Fruit fly (Drosophila melanogaster) whole organism, wandering third instar larva: ENCODE measurements around the gene CG13398.
A peak's percentile ranks its signal among the peaks of the same experiment; 100 is the strongest.

Source experiments
- Abd-B ChIP-seq: fragments of >200 bp; optimal IDR thresholded peaks from 2 replicates; lab custom pipeline; 2017; ENCODE audit warnings: missing biosample characterization, missing genetic modification characterization
- CG32264 ChIP-seq: fragments of 200-800 bp; sonication (Bioruptor generic); optimal IDR thresholded peaks from 2 replicates; lab custom pipeline; 2016; ENCODE audit warnings: missing biosample characterization, missing genetic modification characterization
- CG9705 ChIP-seq: fragments of 200-800 bp; sonication (Bioruptor generic); optimal IDR thresholded peaks from 2 replicates; lab custom pipeline; 2018; ENCODE audit warnings: missing biosample characterization, mild to moderate bottlenecking, missing genetic modification characterization
- CrebA ChIP-seq: fragments of 200-800 bp; sonication (Bioruptor generic); optimal IDR thresholded peaks from 2 replicates; lab custom pipeline; 2016; ENCODE audit warnings: missing biosample characterization, mild to moderate bottlenecking, missing genetic modification characterization, borderline replicate concordance
- Dfd ChIP-seq: fragments of >200 bp; optimal IDR thresholded peaks from 2 replicates; lab custom pipeline; 2017; ENCODE audit warnings: missing biosample characterization, missing genetic modification characterization
- Dif ChIP-seq: fragments of 200-275, 200-300 bp; sonication (Bioruptor generic); optimal IDR thresholded peaks from 2 replicates; lab custom pipeline; 2018; ENCODE audit warnings: missing biosample characterization, missing genetic modification characterization; ENCODE audit not compliant: partially characterized antibody
- GATAd ChIP-seq: sonication (Bioruptor generic); optimal IDR thresholded peaks from 2 replicates; lab custom pipeline; 2016; ENCODE audit warnings: missing biosample characterization, missing genetic modification characterization
- HLH106 ChIP-seq: fragments of 200-800 bp; optimal IDR thresholded peaks from 3 replicates; lab custom pipeline; 2019; ENCODE audit warnings: missing biosample characterization, mild to moderate bottlenecking, missing genetic modification characterization, moderate library complexity
- Hnf4 ChIP-seq: fragments of 200-800 bp; sonication (Bioruptor generic); optimal IDR thresholded peaks from 2 replicates; lab custom pipeline; 2016; ENCODE audit warnings: missing biosample characterization, mild to moderate bottlenecking, missing genetic modification characterization
- Hr78 ChIP-seq: fragments of >200 bp; optimal IDR thresholded peaks from 2 replicates; lab custom pipeline; 2017; ENCODE audit warnings: missing biosample characterization, missing genetic modification characterization
- Hr83 ChIP-seq: fragments of 200-300 bp; sonication (Bioruptor generic); optimal IDR thresholded peaks from 2 replicates; lab custom pipeline; 2016; ENCODE audit warnings: missing biosample characterization, mild to moderate bottlenecking, missing genetic modification characterization, moderate library complexity; ENCODE audit not compliant: poor library complexity, severe bottlenecking
- Jra ChIP-seq: sonication (Bioruptor generic); optimal IDR thresholded peaks from 2 replicates; lab custom pipeline; 2016; ENCODE audit warnings: missing biosample characterization, missing genetic modification characterization
- Myc ChIP-seq: fragments of >200 bp; optimal IDR thresholded peaks from 2 replicates; lab custom pipeline; 2017
- N ChIP-seq: fragments of >200 bp; optimal IDR thresholded peaks from 2 replicates; lab custom pipeline; 2018; ENCODE audit warnings: missing biosample characterization, missing external identifiers, missing genetic modification characterization
- OdsH ChIP-seq: fragments of 200-800 bp; sonication (Bioruptor generic); optimal IDR thresholded peaks from 2 replicates; lab custom pipeline; 2016; ENCODE audit warnings: missing biosample characterization, mild to moderate bottlenecking, missing genetic modification characterization
- Sp1 ChIP-seq: fragments of 200-800 bp; sonication (Bioruptor generic); optimal IDR thresholded peaks from 3 replicates; lab custom pipeline; 2019; ENCODE audit warnings: missing biosample characterization, mild to moderate bottlenecking, missing genetic modification characterization, moderate library complexity
- br ChIP-seq: fragments of 200-800 bp; sonication (Bioruptor generic); optimal IDR thresholded peaks from 2 replicates; lab custom pipeline; 2016; ENCODE audit warnings: missing biosample characterization, missing genetic modification characterization
- brk ChIP-seq: fragments of 200-800 bp; sonication (Bioruptor generic); optimal IDR thresholded peaks from 2 replicates; lab custom pipeline; 2016; ENCODE audit warnings: missing biosample characterization, mild to moderate bottlenecking, missing genetic modification characterization
- dmrt93B ChIP-seq: fragments of 200-800 bp; sonication (Bioruptor generic); optimal IDR thresholded peaks from 2 replicates; lab custom pipeline; 2018; ENCODE audit warnings: missing biosample characterization, mild to moderate bottlenecking, missing genetic modification characterization
- dsf ChIP-seq: sonication (Bioruptor generic); optimal IDR thresholded peaks from 2 replicates; lab custom pipeline; 2016; ENCODE audit warnings: missing biosample characterization, missing genetic modification characterization, borderline replicate concordance
- ey ChIP-seq: fragments of 200-800 bp; sonication (Bioruptor generic); optimal IDR thresholded peaks from 2 replicates; lab custom pipeline; 2016; ENCODE audit warnings: missing biosample characterization, missing genetic modification characterization
- foxo ChIP-seq, 2 experiments: fragments of 200-800 bp; sonication (Bioruptor generic); optimal IDR thresholded peaks; 2 replicates in 1 of 2; 3 replicates in 1 of 2; lab custom pipeline; 2016 to 2017; ENCODE audit warnings: missing biosample characterization in 2 of 2, missing genetic modification characterization in 2 of 2
- fru ChIP-seq: fragments of 200-800 bp; sonication (Bioruptor generic); optimal IDR thresholded peaks from 3 replicates; lab custom pipeline; 2016; ENCODE audit warnings: missing biosample characterization, mild to moderate bottlenecking, missing genetic modification characterization
- h ChIP-seq: fragments of 200-800 bp; sonication (Bioruptor generic); optimal IDR thresholded peaks from 3 replicates; lab custom pipeline; 2016; ENCODE audit warnings: missing biosample characterization, mild to moderate bottlenecking, missing genetic modification characterization
- jim ChIP-seq: fragments of 175-275, 200-325 bp; sonication (Bioruptor generic); optimal IDR thresholded peaks from 2 replicates; lab custom pipeline; 2016; ENCODE audit warnings: missing biosample characterization, mild to moderate bottlenecking, missing genetic modification characterization
- pan ChIP-seq: fragments of >200 bp; optimal IDR thresholded peaks from 2 replicates; lab custom pipeline; 2017
- rgr ChIP-seq: fragments of 200-800 bp; sonication (Bioruptor generic); optimal IDR thresholded peaks from 3 replicates; lab custom pipeline; 2016; ENCODE audit warnings: missing biosample characterization, mild to moderate bottlenecking, missing genetic modification characterization
- tai ChIP-seq: sonication (Bioruptor generic); optimal IDR thresholded peaks from 2 replicates; lab custom pipeline; 2016; ENCODE audit warnings: missing biosample characterization, missing genetic modification characterization
- usp ChIP-seq: fragments of >200 bp; optimal IDR thresholded peaks from 2 replicates; lab custom pipeline; 2017; ENCODE audit warnings: missing biosample characterization, missing genetic modification characterization
- woc ChIP-seq: sonication (Bioruptor generic); optimal IDR thresholded peaks from 2 replicates; lab custom pipeline; 2016; ENCODE audit warnings: missing biosample characterization, mild to moderate bottlenecking, missing genetic modification characterization

The CG13398 gene

dm6 chr2L:8463144-8464106 lies 48.4 kb upstream of the CG13398 start, which contains the start of gene Agpat2 (continued):
- peak; percentile 89 for TF ChIP-seq h (GFP tag; lab: Kevin White, UChicago)
- peak; percentile 69 for TF ChIP-seq HLH106 (tag; lab: Kevin White, UChicago)

DNA sequence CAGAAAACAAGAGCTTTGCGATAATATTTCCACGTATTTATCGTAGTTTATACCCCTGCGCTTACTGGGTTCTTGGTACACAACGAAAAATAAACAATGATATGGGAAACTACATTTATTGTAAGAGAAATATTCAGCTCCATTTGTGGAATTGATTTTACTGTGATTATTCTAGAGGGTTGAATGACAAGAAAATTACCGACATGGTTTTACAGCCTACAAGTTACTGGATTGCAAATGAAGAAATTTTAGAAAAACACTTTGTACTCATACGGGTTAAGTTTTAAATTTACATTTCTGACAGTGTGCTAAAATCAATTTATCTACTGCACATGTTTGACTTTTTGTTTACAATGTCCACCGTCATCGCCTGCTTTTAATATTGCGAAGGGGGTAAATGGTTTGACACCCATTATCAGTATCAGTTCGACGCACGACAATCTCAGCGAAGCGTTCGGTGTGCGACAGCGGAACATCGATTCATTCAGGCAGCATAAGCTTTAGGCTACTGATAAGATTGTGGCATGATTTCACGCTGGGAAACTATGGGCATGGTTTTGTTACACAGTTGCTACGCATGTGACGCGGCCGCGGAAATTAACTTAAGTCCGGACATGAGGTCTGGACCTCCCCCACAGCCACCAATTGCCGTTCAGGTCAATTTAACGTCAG lies 46.9 kb upstream of the CG13398 start:
- TF ChIP-seq Hnf4 (GFP tag; lab: Kevin White, UChicago) (peak; percentile 13), HLH106 (tag; lab: Kevin White, UChicago) (peak; percentile 10), fru (GFP tag; lab: Kevin White, UChicago) (no peak), h (GFP tag; lab: Kevin White, UChicago) (peak; percentile 52), Sp1 (GFP tag; lab: Kevin White, UChicago) (peak; percentile 7), Dif (GFP tag; lab: Kevin White, UChicago) (no peak), rgr (GFP tag; lab: Kevin White, UChicago) (peak; percentile 39), OdsH (GFP tag; lab: Kevin White, UChicago) (peak; percentile 4), dmrt93B (GFP tag; lab: Kevin White, UChicago) (no peak), ey (peak; percentile 28), br (peak; percentile 16), CrebA (GFP tag; lab: Kevin White, UChicago) (no peak)
- TF ChIP-seq, all 38 proteins: peak for 8

dm6 chr2L:8451497-8451896 lies 36.4 kb upstream of the CG13398 start:
- TF ChIP-seq Dif (GFP tag; lab: Kevin White, UChicago) (peak; percentile 20), pan (lab: Kevin White, UChicago) (no peak), Hr83 (GFP tag; lab: Kevin White, UChicago) (no peak), HLH106 (tag; lab: Kevin White, UChicago) (no peak), tai (no peak), jim (GFP tag; lab: Kevin White, UChicago) (no peak), N (GFP tag; lab: Kevin White, UChicago) (no peak), Abd-B (GFP tag; lab: Kevin White, UChicago) (no peak), usp (GFP tag; lab: Kevin White, UChicago) (no peak), br (no peak), GATAd (GFP tag; lab: Kevin White, UChicago) (no peak), Hnf4 (GFP tag; lab: Kevin White, UChicago) (peak; percentile 4), Hr78 (GFP tag; lab: Kevin White, UChicago) (no peak)

DNA sequence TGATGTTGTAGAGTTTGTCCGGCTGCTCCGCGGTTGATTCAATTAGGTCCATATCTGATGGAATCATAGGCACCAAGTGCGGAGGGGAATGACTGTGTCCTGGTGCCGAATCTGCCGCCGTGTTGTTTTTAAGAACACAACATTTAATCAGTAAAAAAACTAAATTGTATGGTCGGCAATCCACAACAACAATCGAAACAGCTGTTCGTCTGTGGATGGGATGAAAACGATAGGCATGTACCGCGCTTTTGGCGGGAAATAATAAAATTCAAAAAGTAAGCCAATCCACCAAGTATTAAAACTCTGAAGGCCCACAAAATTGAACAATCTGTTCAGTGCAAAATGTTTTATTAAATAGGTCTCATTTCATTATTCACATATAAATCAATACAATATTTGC lies 34.3 kb upstream of the CG13398 start, which contains the start of gene Aasdh:
Aasdh (minus strand) TSS at position 219 of the 400 bp plus-strand sequence.
- TF ChIP-seq CG9705 (GFP tag; lab: Kevin White, UChicago) = no peak
- no peak for TF ChIP-seq fru (GFP tag; lab: Kevin White, UChicago)
- no peak for TF ChIP-seq Jra (GFP tag; lab: Kevin White, UChicago)
- TF ChIP-seq Myc (lab: Kevin White, UChicago) = no peak
- TF ChIP-seq CG32264 = no peak
- TF ChIP-seq Dfd (GFP tag; lab: Kevin White, UChicago) = no peak
- no peak for TF ChIP-seq brk
- no peak for TF ChIP-seq br
- TF ChIP-seq OdsH (GFP tag; lab: Kevin White, UChicago) = no peak
- TF ChIP-seq woc (GFP tag; lab: Kevin White, UChicago) = no peak
- no peak for TF ChIP-seq pan (lab: Kevin White, UChicago)
- TF ChIP-seq foxo (GFP tag; optimal IDR thresholded peaks at IDR 0.05; lab: Kevin White, UChicago) = no peak
- TF ChIP-seq CrebA (GFP tag; lab: Kevin White, UChicago) = no peak
- TF ChIP-seq ey = no peak
- no peak for TF ChIP-seq usp (GFP tag; lab: Kevin White, UChicago)
- TF ChIP-seq h (GFP tag; lab: Kevin White, UChicago) = no peak
- TF ChIP-seq Sp1 (GFP tag; lab: Kevin White, UChicago) = no peak
- no peak for TF ChIP-seq dsf
- no peak for TF ChIP-seq Abd-B (GFP tag; lab: Kevin White, UChicago)
- TF ChIP-seq, all 38 proteins: peak for 0
